Worm (Caenorhabditis elegans) whole organism, mixed stage, embryonic: ENCODE data around the gene C55B6.7.

Experiments
- M03D4.4 ChIP-seq: sonication (generic microtip); optimal IDR thresholded peaks from 2 replicates; lab custom pipeline; 2017; ENCODE audit warnings: mild to moderate bottlenecking, missing genetic modification characterization, missing compliant biosample characterization
- bed-3 ChIP-seq: fragments of 200-800 bp; sonication (Bioruptor generic); optimal IDR thresholded peaks from 3 replicates; lab custom pipeline; 2018; ENCODE audit warnings: mild to moderate bottlenecking, missing genetic modification characterization, moderate library complexity, missing compliant biosample characterization
- blmp-1 ChIP-seq: fragments of 150-350 bp; optimal IDR thresholded peaks from 2 replicates; lab custom pipeline; 2014; ENCODE audit warnings: missing biosample characterization, missing genetic modification characterization
- ceh-39 ChIP-seq: fragments of 150-350 bp; optimal IDR thresholded peaks from 2 replicates; lab custom pipeline; 2014; ENCODE audit warnings: missing biosample characterization, missing genetic modification characterization
- ceh-43 ChIP-seq: fragments of 200-800 bp; sonication (Bioruptor generic); optimal IDR thresholded peaks from 2 replicates; lab custom pipeline; 2018; ENCODE audit warnings: mild to moderate bottlenecking, missing genetic modification characterization, moderate library complexity, missing compliant biosample characterization
- ceh-83 ChIP-seq: fragments of 200-800 bp; sonication (Bioruptor generic); optimal IDR thresholded peaks from 2 replicates; lab custom pipeline; 2018; ENCODE audit warnings: mild to moderate bottlenecking, missing genetic modification characterization, missing compliant biosample characterization
- ces-1 ChIP-seq: fragments of 150-350 bp; optimal IDR thresholded peaks from 2 replicates; lab custom pipeline; 2014; ENCODE audit warnings: missing biosample characterization, missing genetic modification reagents, missing genetic modification characterization
- drap-1 ChIP-seq: fragments of 200-800 bp; sonication (Bioruptor generic); optimal IDR thresholded peaks from 3 replicates; lab custom pipeline; 2018; ENCODE audit warnings: mild to moderate bottlenecking, missing genetic modification characterization, missing compliant biosample characterization
- elt-1 ChIP-seq: sonication (generic microtip); optimal IDR thresholded peaks from 2 replicates; lab custom pipeline; 2017; ENCODE audit warnings: missing genetic modification characterization, mild to moderate bottlenecking, missing compliant biosample characterization, antibody characterized with exemption, moderate library complexity, borderline replicate concordance; ENCODE audit not compliant: insufficient read depth
- elt-3 ChIP-seq: fragments of 150-350 bp; optimal IDR thresholded peaks from 2 replicates; lab custom pipeline; 2014; ENCODE audit warnings: missing biosample characterization, missing genetic modification characterization
- flh-1 ChIP-seq: fragments of 200-800 bp; sonication (Bioruptor generic); optimal IDR thresholded peaks from 2 replicates; lab custom pipeline; 2018; ENCODE audit warnings: mild to moderate bottlenecking, missing genetic modification characterization, moderate library complexity, missing compliant biosample characterization
- hlh-1 ChIP-seq: fragments of 150-350 bp; optimal IDR thresholded peaks from 2 replicates; lab custom pipeline; 2014; ENCODE audit warnings: missing biosample characterization, missing genetic modification reagents, missing genetic modification characterization
- lin-13 ChIP-seq: fragments of 150-350 bp; optimal IDR thresholded peaks from 2 replicates; lab custom pipeline; 2014; ENCODE audit warnings: missing biosample characterization, missing genetic modification characterization
- lin-32 ChIP-seq: fragments of 200-800 bp; sonication (Bioruptor generic); optimal IDR thresholded peaks from 2 replicates; lab custom pipeline; 2018; ENCODE audit warnings: mild to moderate bottlenecking, missing genetic modification characterization, missing compliant biosample characterization
- lsy-2 ChIP-seq: fragments of 150-350 bp; optimal IDR thresholded peaks from 2 replicates; lab custom pipeline; 2014; ENCODE audit warnings: missing biosample characterization, missing genetic modification characterization
- mab-5 ChIP-seq: fragments of 150-350 bp; optimal IDR thresholded peaks from 2 replicates; lab custom pipeline; 2014; ENCODE audit warnings: missing biosample characterization, missing genetic modification characterization
- mep-1 ChIP-seq: fragments of 150-350 bp; optimal IDR thresholded peaks from 2 replicates; lab custom pipeline; 2017; ENCODE audit warnings: missing biosample characterization, missing genetic modification reagents, missing genetic modification characterization, inconsistent platforms
- mls-2 ChIP-seq: sonication (generic microtip); optimal IDR thresholded peaks from 2 replicates; lab custom pipeline; 2016; ENCODE audit warnings: mild to moderate bottlenecking, missing genetic modification characterization, moderate library complexity, missing compliant biosample characterization
- nhr-12 ChIP-seq: fragments of 150-350 bp; optimal IDR thresholded peaks from 2 replicates; lab custom pipeline; 2014; ENCODE audit warnings: missing biosample characterization, missing genetic modification characterization
- nhr-2 ChIP-seq: fragments of 150-350 bp; optimal IDR thresholded peaks from 2 replicates; lab custom pipeline; 2014; ENCODE audit warnings: missing biosample characterization, missing genetic modification characterization
- nhr-237 ChIP-seq: fragments of 150-350 bp; optimal IDR thresholded peaks from 2 replicates; lab custom pipeline; 2014; ENCODE audit warnings: missing biosample characterization, missing genetic modification characterization
- nhr-28 ChIP-seq: fragments of 150-350 bp; optimal IDR thresholded peaks from 2 replicates; lab custom pipeline; 2014; ENCODE audit warnings: missing biosample characterization, missing genetic modification characterization
- pha-4 ChIP-seq: fragments of 150-350 bp; optimal IDR thresholded peaks from 2 replicates; lab custom pipeline; 2018; ENCODE audit warnings: missing biosample characterization, missing genetic modification reagents, missing genetic modification characterization
- sptf-1 ChIP-seq: sonication (generic microtip); optimal IDR thresholded peaks from 2 replicates; lab custom pipeline; 2017; ENCODE audit warnings: mild to moderate bottlenecking, missing genetic modification characterization, moderate library complexity, missing compliant biosample characterization
- tbx-8 ChIP-seq: fragments of 200-800 bp; sonication (Bioruptor generic); optimal IDR thresholded peaks from 2 replicates; lab custom pipeline; 2018; ENCODE audit warnings: mild to moderate bottlenecking, missing genetic modification characterization, moderate library complexity, missing compliant biosample characterization
- unc-120 ChIP-seq: sonication (generic microtip); optimal IDR thresholded peaks from 2 replicates; lab custom pipeline; 2017; ENCODE audit warnings: missing genetic modification characterization, missing compliant biosample characterization; ENCODE audit not compliant: poor library complexity, severe bottlenecking
- unc-39 ChIP-seq: fragments of 150-350 bp; optimal IDR thresholded peaks from 2 replicates; lab custom pipeline; 2014; ENCODE audit warnings: missing biosample characterization, missing genetic modification characterization
- unc-62 ChIP-seq: fragments of 150-350 bp; optimal IDR thresholded peaks from 2 replicates; lab custom pipeline; 2014; ENCODE audit warnings: missing biosample characterization, missing genetic modification reagents, missing genetic modification characterization
- zip-8 ChIP-seq: fragments of 150-350 bp; optimal IDR thresholded peaks from 2 replicates; lab custom pipeline; 2014; ENCODE audit warnings: missing biosample characterization, missing genetic modification characterization
- ztf-11 ChIP-seq: fragments of 150-350 bp; optimal IDR thresholded peaks from 2 replicates; lab custom pipeline; 2014; ENCODE audit warnings: missing biosample characterization, missing genetic modification characterization

The C55B6.7 gene

ce11 chrX:7229357-7229756, 37.6 kb upstream of the C55B6.7 start:
- TF ChIP-seq lin-13 (no peak), nhr-28 (tag; lab: Kevin White, UChicago) (no peak), mab-5 (tag; lab: Kevin White, UChicago) (no peak), unc-39 (tag; lab: Kevin White, UChicago) (no peak)

- no peak for TF ChIP-seq elt-3 (tag; lab: Kevin White, UChicago)
- TF ChIP-seq M03D4.4 (tag; lab: Kevin White, UChicago): no peak
- TF ChIP-seq sptf-1 (tag; lab: Kevin White, UChicago): no peak
- TF ChIP-seq mep-1 (tag; lab: Kevin White, UChicago): no peak
- TF ChIP-seq hlh-1: peak; percentile 98
- TF ChIP-seq unc-62 (GFP tag; lab: Kevin White, UChicago): peak; percentile 38
- TF ChIP-seq unc-120: peak; percentile 9
Measured at ce11 chrX:7225028-7225427, 33.2 kb upstream of the C55B6.7 start.

ce11 chrX:7224510-7224909, 32.7 kb upstream of the C55B6.7 start:
- TF ChIP-seq ces-1 (peak; percentile 14), drap-1 (no peak)

- peak; percentile 1 for TF ChIP-seq mls-2 (tag; lab: Kevin White, UChicago)
- TF ChIP-seq flh-1: no peak
- no peak for TF ChIP-seq ceh-39
Measured at ce11 chrX:7222383-7222782, 30.6 kb upstream of the C55B6.7 start.

ce11 chrX:7220209-7220608, 28.4 kb upstream of the C55B6.7 start:
- no peak for TF ChIP-seq ztf-11 (tag; lab: Kevin White, UChicago)
- no peak for TF ChIP-seq bed-3
- no peak for TF ChIP-seq lsy-2 (tag; lab: Kevin White, UChicago)
- no peak for TF ChIP-seq tbx-8
- TF ChIP-seq mep-1 (tag; lab: Kevin White, UChicago): no peak
- TF ChIP-seq ceh-39: no peak
- peak; percentile 63 for TF ChIP-seq ces-1
- no peak for TF ChIP-seq zip-8
- no peak for TF ChIP-seq pha-4 (tag; lab: Kevin White, UChicago)
- peak; percentile 54 for TF ChIP-seq mls-2 (tag; lab: Kevin White, UChicago)

ce11 chrX:7217704-7218479, 26.1 kb upstream of the C55B6.7 start, which contains the start of gene syd-9:
TSS of gene syd-9 (plus strand) at chrX:7218097.
- TF ChIP-seq mls-2 (tag; lab: Kevin White, UChicago): peak; percentile 49
- TF ChIP-seq sptf-1 (tag; lab: Kevin White, UChicago): peak; percentile 32
- TF ChIP-seq bed-3: no peak
- TF ChIP-seq, all 35 proteins: peak for 2

ce11 chrX:7211405-7211804, 19.6 kb upstream of the C55B6.7 start, which contains the start of gene spp-22:
TSS of gene spp-22 (plus strand) at chrX:7211705.
- no peak for TF ChIP-seq nhr-28 (tag; lab: Kevin White, UChicago)
- no peak for TF ChIP-seq blmp-1 (tag; lab: Kevin White, UChicago)
- no peak for TF ChIP-seq flh-1
- no peak for TF ChIP-seq bed-3
- no peak for TF ChIP-seq elt-1 (tag; lab: Kevin White, UChicago)
- no peak for TF ChIP-seq unc-62 (GFP tag; lab: Kevin White, UChicago)
- no peak for TF ChIP-seq ceh-43 (GFP tag; lab: Kevin White, UChicago)
- TF ChIP-seq nhr-2 (tag; lab: Kevin White, UChicago): no peak
- no peak for TF ChIP-seq nhr-237 (tag; lab: Kevin White, UChicago)
- TF ChIP-seq mls-2 (tag; lab: Kevin White, UChicago): no peak
- TF ChIP-seq elt-3 (tag; lab: Kevin White, UChicago): no peak
- no peak for TF ChIP-seq mab-5 (tag; lab: Kevin White, UChicago)
- TF ChIP-seq ceh-83: no peak
- no peak for TF ChIP-seq ztf-11 (tag; lab: Kevin White, UChicago)
- TF ChIP-seq nhr-12 (tag; lab: Kevin White, UChicago): no peak
- no peak for TF ChIP-seq unc-39 (tag; lab: Kevin White, UChicago)
- no peak for TF ChIP-seq lsy-2 (tag; lab: Kevin White, UChicago)
- TF ChIP-seq lin-32 (GFP tag; lab: Kevin White, UChicago): no peak
- no peak for TF ChIP-seq mep-1 (tag; lab: Kevin White, UChicago)
- no peak for TF ChIP-seq lin-13
